Worm (Caenorhabditis elegans) whole organism, late embryonic: ENCODE results near the gene F54D5.3.

Source experiments
- ceh-18 ChIP-seq: sonication (generic microtip); optimal IDR thresholded peaks from 2 replicates; lab custom pipeline; 2016; ENCODE audit warnings: missing genetic modification characterization, missing compliant biosample characterization
- ceh-9 ChIP-seq: sonication (generic microtip); optimal IDR thresholded peaks from 2 replicates; lab custom pipeline; 2016; ENCODE audit warnings: mild to moderate bottlenecking, missing genetic modification characterization, inconsistent platforms, missing compliant biosample characterization
- ets-4 ChIP-seq: sonication (generic microtip); optimal IDR thresholded peaks from 2 replicates; lab custom pipeline; 2016; ENCODE audit warnings: missing genetic modification characterization, missing compliant biosample characterization
- fkh-10 ChIP-seq: fragments of 150-350 bp; optimal IDR thresholded peaks from 2 replicates; lab custom pipeline; 2014; ENCODE audit warnings: missing biosample characterization, missing genetic modification reagents, missing genetic modification characterization
- nhr-11 ChIP-seq: fragments of 150-350 bp; optimal IDR thresholded peaks from 2 replicates; lab custom pipeline; 2014; ENCODE audit warnings: missing biosample characterization, missing genetic modification characterization
- nhr-232 ChIP-seq: sonication (generic microtip); optimal IDR thresholded peaks from 2 replicates; lab custom pipeline; 2016; ENCODE audit warnings: missing genetic modification characterization, missing compliant biosample characterization
- odd-2 ChIP-seq: sonication (generic microtip); optimal IDR thresholded peaks from 2 replicates; lab custom pipeline; 2017; ENCODE audit warnings: antibody characterized with exemption, mild to moderate bottlenecking, missing genetic modification characterization, missing compliant biosample characterization
- sox-4 ChIP-seq: sonication (generic microtip); optimal IDR thresholded peaks from 2 replicates; lab custom pipeline; 2017; ENCODE audit warnings: mild to moderate bottlenecking, missing genetic modification characterization, inconsistent platforms, missing compliant biosample characterization
- unc-86 ChIP-seq: sonication (generic microtip); optimal IDR thresholded peaks from 2 replicates; lab custom pipeline; 2016; ENCODE audit warnings: missing genetic modification characterization, missing compliant biosample characterization

- no peak for TF ChIP-seq fkh-10 (GFP tag; lab: Kevin White, UChicago)
- TF ChIP-seq odd-2, result no peak
- no peak for TF ChIP-seq nhr-232
- TF ChIP-seq ceh-18 (tag; lab: Kevin White, UChicago), result no peak
- TF ChIP-seq nhr-11 (tag; lab: Kevin White, UChicago), result no peak
- TF ChIP-seq ceh-9, result no peak
- TF ChIP-seq unc-86 (tag; lab: Kevin White, UChicago), result no peak
- TF ChIP-seq ets-4 (tag; lab: Kevin White, UChicago), result no peak
- TF ChIP-seq sox-4, result no peak
Observed at ce11 chrII:11620630-11621246, 49.1 kb downstream of the F54D5.3 start.
